Worm (Caenorhabditis elegans): ENCODE measurements around the gene bgal-2.

ce11 chrX:6738535-6738934 lies 45.7 kb upstream of the bgal-2 start:
- TF ChIP-seq ref-1 (GFP tag; conservative IDR thresholded peaks at IDR 0.05) (no peak), med-1 (GFP tag; optimal IDR thresholded peaks at IDR 0.05; ENCODE audit: insufficient read depth) (no peak), T22C8.4 (GFP tag; IDR thresholded peaks at IDR 0.05) (no peak), cog-1 (tag; optimal IDR thresholded peaks at IDR 0.05) (no peak), ztf-23 (GFP tag; IDR thresholded peaks at IDR 0.05) (no peak), tab-1 (GFP tag; IDR thresholded peaks at IDR 0.05) (no peak), flt-1 (GFP tag; IDR thresholded peaks at IDR 0.05) (no peak), ztf-29 (GFP tag; IDR thresholded peaks at IDR 0.05) (no peak), klf-2 (GFP tag; conservative IDR thresholded peaks at IDR 0.05) (no peak)

Data from whole organism, midembryonic.